Worm (Caenorhabditis elegans) whole organism, midembryonic: ENCODE measurements around the gene nstp-7.

Experiments used
- T22C8.4 ChIP-seq: fragments of 200-800 bp; sonication (Bioruptor generic); IDR thresholded peaks from 2 replicates; pipeline ENCODE4 v1.3.6; 2022; ENCODE audit warnings: missing genetic modification characterization, missing compliant biosample characterization
- cog-1 ChIP-seq: sonication (generic microtip); optimal IDR thresholded peaks from 2 replicates; lab custom pipeline; 2016; ENCODE audit warnings: missing genetic modification characterization, missing compliant biosample characterization
- flt-1 ChIP-seq: fragments of 200-800 bp; sonication (Bioruptor generic); IDR thresholded peaks from 2 replicates; pipeline ENCODE4 v1.3.6; 2022; ENCODE audit warnings: missing genetic modification characterization, missing compliant biosample characterization
- klf-2 ChIP-seq: fragments of 200-800 bp; sonication (Bioruptor generic); conservative IDR thresholded peaks from 2 replicates; pipeline ENCODE4 v1.3.6; 2022; ENCODE audit warnings: missing genetic modification reagents, missing genetic modification characterization, missing compliant biosample characterization
- med-1 ChIP-seq: sonication (generic microtip); optimal IDR thresholded peaks from 2 replicates; lab custom pipeline; 2017; ENCODE audit warnings: missing genetic modification characterization, mild to moderate bottlenecking, missing compliant biosample characterization, antibody characterized with exemption, missing genetic modification reagents; ENCODE audit not compliant: insufficient read depth
- ref-1 ChIP-seq: fragments of 200-800 bp; sonication (Bioruptor generic); conservative IDR thresholded peaks from 2 replicates; pipeline ENCODE4 v1.3.6; 2022; ENCODE audit warnings: missing genetic modification reagents, missing genetic modification characterization, missing compliant biosample characterization
- tab-1 ChIP-seq: fragments of 200-800 bp; sonication (Bioruptor generic); IDR thresholded peaks from 2 replicates; pipeline ENCODE4 v1.3.6; 2022; ENCODE audit warnings: missing genetic modification characterization, missing compliant biosample characterization
- ztf-23 ChIP-seq: fragments of 200-800 bp; sonication (Bioruptor generic); IDR thresholded peaks from 2 replicates; pipeline ENCODE4 v1.3.6; 2022; ENCODE audit warnings: missing genetic modification reagents, missing genetic modification characterization, missing compliant biosample characterization
- ztf-29 ChIP-seq: fragments of 200-800 bp; sonication (Bioruptor generic); IDR thresholded peaks from 2 replicates; pipeline ENCODE4 v1.3.6; 2022; ENCODE audit warnings: missing genetic modification reagents, missing genetic modification characterization, missing compliant biosample characterization

Gene nstp-7

DNA sequence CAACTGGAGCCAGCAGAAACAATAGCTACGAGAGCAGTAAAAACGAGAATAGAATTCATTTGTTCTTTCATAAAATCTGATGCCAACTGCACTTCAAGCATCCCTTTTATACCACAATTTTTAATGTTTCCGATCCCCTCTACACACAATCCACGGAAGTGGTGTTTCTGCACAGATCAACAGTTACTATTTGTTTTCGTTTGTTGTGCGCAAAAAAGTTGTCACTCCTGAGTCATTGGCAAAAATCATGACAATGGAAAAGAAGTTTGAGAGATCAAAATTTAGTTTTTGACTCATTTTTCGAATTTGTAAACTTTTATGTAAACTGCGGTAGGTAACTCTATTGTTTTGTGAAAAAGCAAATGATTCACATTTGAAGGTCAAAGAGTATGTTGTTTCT is 22.4 kb downstream of the nstp-7 start, which contains the start of gene srlf-37:
srlf-37 (minus strand) TSS at position 101 of the 400 bp plus-strand sequence.
- TF ChIP-seq T22C8.4 (no peak), ztf-23 (GFP tag; lab: Robert Waterston, UW) (no peak), med-1 (GFP tag; lab: Kevin White, UChicago) (no peak), ref-1 (GFP tag; lab: Robert Waterston, UW) (no peak), flt-1 (GFP tag; lab: Robert Waterston, UW) (no peak), cog-1 (tag; lab: Kevin White, UChicago) (no peak), klf-2 (GFP tag; lab: Robert Waterston, UW) (no peak), tab-1 (GFP tag; lab: Robert Waterston, UW) (no peak), ztf-29 (no peak)

DNA sequence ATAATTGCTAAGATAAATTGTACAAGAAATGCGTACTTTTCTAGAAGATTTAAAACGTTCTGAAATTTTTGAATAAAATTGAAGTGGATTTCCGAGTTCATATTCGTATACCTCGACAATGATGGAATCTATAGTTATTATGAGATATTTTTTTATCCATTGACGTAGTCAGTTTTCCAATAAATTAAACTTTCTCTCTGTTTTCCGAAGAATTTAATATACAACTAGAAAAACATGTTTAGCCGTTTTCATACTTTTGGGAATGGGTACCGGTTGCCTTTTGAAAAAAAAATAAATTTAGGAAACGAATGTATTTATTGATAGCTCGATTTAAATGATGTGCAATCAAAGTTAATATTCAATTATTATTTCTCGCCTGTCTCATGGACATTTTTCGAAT is 27.1 kb downstream of the nstp-7 start, which contains the start of gene srw-109:
srw-109 (minus strand) TSS at position 101 of the 400 bp plus-strand sequence.
- TF ChIP-seq ztf-23 (GFP tag; lab: Robert Waterston, UW), result no peak
- no peak for TF ChIP-seq tab-1 (GFP tag; lab: Robert Waterston, UW)
- TF ChIP-seq klf-2 (GFP tag; lab: Robert Waterston, UW), result no peak
- TF ChIP-seq ztf-29, result no peak
- no peak for TF ChIP-seq T22C8.4
- TF ChIP-seq ref-1 (GFP tag; lab: Robert Waterston, UW), result no peak
- TF ChIP-seq flt-1 (GFP tag; lab: Robert Waterston, UW), result no peak

DNA sequence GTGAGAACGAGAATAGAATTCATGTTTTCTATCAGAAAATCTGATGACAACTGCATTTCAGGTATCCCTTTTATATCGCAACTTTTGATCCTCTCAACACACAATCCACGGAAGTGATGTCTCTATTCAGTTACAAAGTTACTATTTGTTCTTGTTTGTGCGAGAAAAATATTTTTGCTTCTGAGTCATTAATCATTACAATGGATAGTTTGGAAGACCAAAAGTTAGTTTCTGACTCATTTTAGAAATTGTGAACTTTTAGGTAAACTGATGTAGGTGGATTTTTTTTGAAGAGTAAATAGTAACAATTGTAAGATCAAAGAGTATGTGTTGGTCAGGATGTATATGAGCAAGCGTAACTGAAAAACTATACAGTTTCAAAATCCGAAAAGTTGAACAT is 28.0 kb downstream of the nstp-7 start, which contains the start of gene srlf-36:
srlf-36 (minus strand) TSS at position 101 of the 400 bp plus-strand sequence.
- no peak for TF ChIP-seq ztf-23 (GFP tag; lab: Robert Waterston, UW)
- no peak for TF ChIP-seq cog-1 (tag; lab: Kevin White, UChicago)
- no peak for TF ChIP-seq T22C8.4
- no peak for TF ChIP-seq ztf-29
- no peak for TF ChIP-seq tab-1 (GFP tag; lab: Robert Waterston, UW)
- no peak for TF ChIP-seq med-1 (GFP tag; lab: Kevin White, UChicago)
- TF ChIP-seq ref-1 (GFP tag; lab: Robert Waterston, UW), result no peak
- no peak for TF ChIP-seq flt-1 (GFP tag; lab: Robert Waterston, UW)
- TF ChIP-seq klf-2 (GFP tag; lab: Robert Waterston, UW), result no peak

DNA sequence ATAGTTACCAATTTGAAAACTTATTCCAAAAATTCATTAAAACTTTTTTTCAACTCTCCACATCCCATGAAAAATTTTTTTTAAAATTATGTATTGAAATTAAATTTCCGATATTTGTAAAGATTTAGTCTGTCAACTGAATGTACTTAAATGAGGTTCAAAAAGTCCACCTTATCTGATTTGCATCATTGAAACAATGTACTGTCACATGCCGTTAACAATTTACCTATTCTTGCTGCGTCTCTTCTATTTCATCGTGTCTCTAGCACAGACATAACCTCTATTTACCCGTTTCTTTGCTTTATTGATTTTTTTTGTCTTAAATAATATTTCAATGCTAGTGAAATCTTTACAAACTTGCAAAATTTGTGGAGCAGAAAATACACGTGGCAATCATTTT is 28.5 kb downstream of the nstp-7 start, which contains the start of gene nhr-90:
nhr-90 (plus strand) TSS at position 296 of the 400 bp plus-strand sequence.
- TF ChIP-seq T22C8.4 (no peak), ztf-29 (no peak), tab-1 (GFP tag; lab: Robert Waterston, UW) (no peak)

DNA sequence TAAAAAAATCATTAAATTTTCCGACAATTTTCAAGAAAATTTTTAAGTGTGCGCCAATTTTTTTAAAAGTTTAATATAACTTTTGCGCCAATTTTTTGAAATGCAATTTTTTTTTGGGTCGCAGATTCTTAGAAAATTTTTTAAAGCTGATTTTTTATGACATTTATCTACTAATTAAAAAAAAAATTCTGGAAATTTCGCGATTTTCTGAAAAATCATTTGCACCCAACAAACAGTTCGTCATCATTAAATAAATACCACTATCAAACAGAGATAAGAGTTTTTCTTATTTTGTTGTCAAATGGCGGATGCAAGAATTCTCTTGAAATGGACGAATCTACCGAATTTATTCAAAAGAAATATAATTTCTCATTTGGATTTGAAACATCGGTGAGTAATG is 33.6 kb downstream of the nstp-7 start, which contains the start of gene F48G7.13:
F48G7.13 (plus strand) TSS at position 301 of the 400 bp plus-strand sequence.
- no peak for TF ChIP-seq klf-2 (GFP tag; lab: Robert Waterston, UW)
- no peak for TF ChIP-seq ztf-23 (GFP tag; lab: Robert Waterston, UW)
- no peak for TF ChIP-seq med-1 (GFP tag; lab: Kevin White, UChicago)
- TF ChIP-seq ref-1 (GFP tag; lab: Robert Waterston, UW), result no peak
- no peak for TF ChIP-seq flt-1 (GFP tag; lab: Robert Waterston, UW)
- TF ChIP-seq ztf-29, result no peak
- no peak for TF ChIP-seq cog-1 (tag; lab: Kevin White, UChicago)
- TF ChIP-seq tab-1 (GFP tag; lab: Robert Waterston, UW), result no peak
- no peak for TF ChIP-seq T22C8.4

DNA sequence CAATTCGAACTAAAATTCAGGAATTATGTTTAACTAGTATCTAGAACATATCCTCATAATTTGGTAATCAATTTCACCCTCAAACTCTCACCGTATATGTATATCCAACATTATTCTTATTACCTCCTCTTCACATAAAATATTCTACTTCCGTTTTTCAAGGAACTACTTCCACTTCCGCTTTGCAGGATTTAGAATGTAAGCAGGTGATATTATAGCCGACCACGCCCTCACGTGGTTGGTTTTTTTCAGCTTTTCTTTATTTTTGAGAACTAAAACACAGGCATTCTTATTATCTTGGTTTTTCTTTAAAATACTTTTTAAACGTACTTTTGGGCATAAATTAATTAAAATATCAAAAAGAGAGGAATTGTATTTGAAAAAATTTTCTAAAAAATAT is 36.2 kb downstream of the nstp-7 start:
- TF ChIP-seq med-1 (GFP tag; lab: Kevin White, UChicago) (no peak), ref-1 (GFP tag; lab: Robert Waterston, UW) (no peak), T22C8.4 (no peak)

DNA sequence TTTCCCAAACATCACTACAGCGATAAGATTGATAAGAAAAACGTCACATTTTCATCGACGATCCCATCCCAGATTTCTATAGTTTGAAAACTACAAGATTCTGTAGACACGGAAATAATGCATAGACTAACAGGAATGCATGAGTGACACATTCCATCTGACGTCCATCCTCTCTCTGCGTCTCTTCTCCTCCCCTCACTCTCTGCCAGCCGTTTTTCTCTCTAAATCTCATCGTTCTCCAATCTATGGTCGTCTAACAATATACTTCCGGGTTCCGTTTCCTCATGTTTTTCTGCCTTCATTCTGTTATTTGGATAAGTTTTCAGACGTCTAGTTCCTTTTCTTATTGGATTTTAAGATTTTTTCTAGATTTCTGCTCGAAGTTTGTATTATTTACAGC is 37.3 kb downstream of the nstp-7 start, which contains the start of gene F48G7.4:
F48G7.4 (plus strand) TSS at position 400 of the 400 bp plus-strand sequence.
- TF ChIP-seq med-1 (GFP tag; lab: Kevin White, UChicago) (no peak), cog-1 (tag; lab: Kevin White, UChicago) (peak; percentile 24)

DNA sequence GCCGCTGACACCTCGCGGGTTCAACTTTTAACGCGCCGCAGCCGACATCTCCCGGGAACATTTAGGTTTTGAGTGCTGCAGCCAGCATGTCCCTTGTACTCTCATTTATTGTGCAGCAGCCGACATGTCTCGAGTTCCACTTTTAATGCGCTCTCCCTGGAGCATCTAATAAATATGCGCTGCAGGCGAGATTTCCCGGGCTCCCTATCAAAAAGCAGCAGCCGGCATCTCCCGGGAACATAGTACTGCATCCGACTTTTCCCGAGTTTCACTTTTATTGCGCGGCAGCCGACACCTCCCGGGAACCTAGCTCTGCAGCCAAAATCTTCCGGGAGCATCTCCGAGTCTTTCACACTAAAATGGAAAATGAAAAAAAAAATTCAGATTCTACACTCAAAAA is 39.3 kb downstream of the nstp-7 start:
- TF ChIP-seq flt-1 (GFP tag; lab: Robert Waterston, UW), result no peak
- no peak for TF ChIP-seq tab-1 (GFP tag; lab: Robert Waterston, UW)
- no peak for TF ChIP-seq ref-1 (GFP tag; lab: Robert Waterston, UW)
- TF ChIP-seq ztf-23 (GFP tag; lab: Robert Waterston, UW), result no peak
- no peak for TF ChIP-seq ztf-29
- TF ChIP-seq med-1 (GFP tag; lab: Kevin White, UChicago), result no peak
- TF ChIP-seq T22C8.4, result no peak
- no peak for TF ChIP-seq cog-1 (tag; lab: Kevin White, UChicago)
- TF ChIP-seq klf-2 (GFP tag; lab: Robert Waterston, UW), result no peak

DNA sequence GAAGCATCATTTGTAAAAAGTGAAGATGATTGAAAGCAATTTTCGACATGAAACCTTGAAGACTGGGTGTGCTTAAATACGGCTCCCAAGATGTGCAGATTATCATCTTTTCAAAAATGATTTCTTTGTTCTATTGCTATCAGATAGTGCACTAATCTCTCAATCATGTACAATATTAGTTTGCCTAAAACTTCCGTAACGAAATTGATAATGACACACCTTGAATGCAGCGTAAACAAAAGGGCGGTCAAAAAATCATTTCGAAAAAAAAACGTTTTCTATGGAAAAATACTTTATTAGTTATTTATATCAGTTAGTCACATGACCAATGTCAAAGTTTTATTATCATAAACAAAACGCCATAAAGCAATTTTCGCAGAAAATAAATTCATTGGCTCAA is 41.2 kb downstream of the nstp-7 start, which contains the start of gene F48G7.5:
F48G7.5 (minus strand) TSS at position 34 of the 400 bp plus-strand sequence.
- TF ChIP-seq ref-1 (GFP tag; lab: Robert Waterston, UW), result no peak
- TF ChIP-seq klf-2 (GFP tag; lab: Robert Waterston, UW), result no peak
- TF ChIP-seq T22C8.4, result no peak
- TF ChIP-seq flt-1 (GFP tag; lab: Robert Waterston, UW), result no peak
- no peak for TF ChIP-seq ztf-23 (GFP tag; lab: Robert Waterston, UW)
- TF ChIP-seq cog-1 (tag; lab: Kevin White, UChicago), result no peak
- no peak for TF ChIP-seq med-1 (GFP tag; lab: Kevin White, UChicago)
- TF ChIP-seq tab-1 (GFP tag; lab: Robert Waterston, UW), result no peak
- no peak for TF ChIP-seq ztf-29

DNA sequence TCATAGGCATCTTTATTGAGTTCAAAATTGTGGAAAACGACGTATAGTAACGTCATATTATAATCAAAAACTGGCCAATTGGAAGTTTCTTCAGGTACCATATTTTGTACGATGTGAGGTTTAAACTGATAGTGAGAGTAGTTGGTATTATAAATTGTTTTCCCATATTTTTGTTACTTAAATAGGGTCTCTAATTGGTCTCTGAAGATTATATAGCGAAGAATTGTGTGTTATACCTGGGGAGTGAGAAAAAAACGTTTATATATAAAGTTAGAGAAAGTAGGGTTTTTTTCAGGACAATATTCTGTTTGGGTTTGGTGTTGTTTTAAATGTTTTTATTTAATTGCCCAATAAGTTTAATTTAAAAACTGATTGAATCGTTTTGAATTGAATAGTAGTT is 43.2 kb downstream of the nstp-7 start, which contains the start of gene srt-17:
srt-17 (minus strand) TSS at position 101 of the 400 bp plus-strand sequence.
- no peak for TF ChIP-seq ref-1 (GFP tag; lab: Robert Waterston, UW)
- TF ChIP-seq cog-1 (tag; lab: Kevin White, UChicago), result no peak
